Worm (Caenorhabditis elegans): ENCODE data around the gene flp-8.

flp-8 gene

ce11 chrX:14931443-14931842 is 50.2 kb downstream of the flp-8 start:
- TF ChIP-seq unc-62 (GFP tag; optimal IDR thresholded peaks at IDR 0.05): no peak

All from whole organism, dauer.